Worm (Caenorhabditis elegans) whole organism, midembryonic: ENCODE measurements around the gene T23F2.2.

Experiments
- T22C8.4 ChIP-seq: fragments of 200-800 bp; sonication (Bioruptor generic); IDR thresholded peaks from 2 replicates; pipeline ENCODE4 v1.3.6; 2022; ENCODE audit warnings: missing genetic modification characterization, missing compliant biosample characterization
- flt-1 ChIP-seq: fragments of 200-800 bp; sonication (Bioruptor generic); IDR thresholded peaks from 2 replicates; pipeline ENCODE4 v1.3.6; 2022; ENCODE audit warnings: missing genetic modification characterization, missing compliant biosample characterization
- med-1 ChIP-seq: sonication (generic microtip); optimal IDR thresholded peaks from 2 replicates; lab custom pipeline; 2017; ENCODE audit warnings: missing genetic modification characterization, mild to moderate bottlenecking, missing compliant biosample characterization, antibody characterized with exemption, missing genetic modification reagents; ENCODE audit not compliant: insufficient read depth
- ref-1 ChIP-seq: fragments of 200-800 bp; sonication (Bioruptor generic); conservative IDR thresholded peaks from 2 replicates; pipeline ENCODE4 v1.3.6; 2022; ENCODE audit warnings: missing genetic modification reagents, missing genetic modification characterization, missing compliant biosample characterization
- ztf-23 ChIP-seq: fragments of 200-800 bp; sonication (Bioruptor generic); IDR thresholded peaks from 2 replicates; pipeline ENCODE4 v1.3.6; 2022; ENCODE audit warnings: missing genetic modification reagents, missing genetic modification characterization, missing compliant biosample characterization

ce11 chrX:5467308-5467707 lies 37.7 kb downstream of the T23F2.2 start:
- TF ChIP-seq ztf-23 (GFP tag; lab: Robert Waterston, UW) (no peak), med-1 (GFP tag; lab: Kevin White, UChicago) (no peak), T22C8.4 (GFP tag; lab: Robert Waterston, UW) (no peak), flt-1 (no peak), ref-1 (GFP tag; lab: Robert Waterston, UW) (no peak)
